Fruit fly (Drosophila melanogaster): ENCODE data around the gene CG42488.

Gene CG42488

dm6 chr3R:25493294-25494187 is 10.6 kb downstream of the CG42488 start (continued):
- TF ChIP-seq topi (GFP tag; optimal IDR thresholded peaks at IDR 0.05) (peak; percentile 0), CG31627 (GFP tag; optimal IDR thresholded peaks at IDR 0.05) (no peak), Hr4 (GFP tag; optimal IDR thresholded peaks at IDR 0.05) (peak; percentile 9), Met (GFP tag; optimal IDR thresholded peaks at IDR 0.05) (peak; percentile 23), dac (GFP tag; optimal IDR thresholded peaks at IDR 0.05) (no peak), CG1621 (tag; optimal IDR thresholded peaks at IDR 0.05) (peak; percentile 28), achi (GFP tag; optimal IDR thresholded peaks at IDR 0.05) (peak; percentile 27), acj6 (GFP tag; optimal IDR thresholded peaks at IDR 0.05) (no peak), Hr39 (GFP tag; optimal IDR thresholded peaks at IDR 0.05) (no peak)

DNA sequence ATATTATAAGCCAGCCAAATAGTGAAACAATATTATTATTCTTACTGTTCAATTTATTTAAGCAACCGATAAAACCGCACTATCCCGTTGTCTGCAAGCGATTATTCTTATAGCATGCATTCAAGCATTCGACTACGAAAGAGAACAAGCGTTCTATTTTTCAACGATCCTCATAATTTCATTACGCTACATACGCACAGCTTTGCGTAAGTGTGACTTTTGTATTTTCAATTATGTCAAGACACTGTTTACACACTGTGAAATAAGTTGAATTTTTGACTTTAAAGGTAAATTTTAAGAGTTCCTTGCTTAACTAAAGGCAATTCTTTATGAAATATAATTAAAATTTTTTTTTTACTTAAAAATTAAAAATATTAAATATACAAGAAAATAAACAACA is 12.2 kb downstream of the CG42488 start, which contains the start of gene CG33494:
TSS of gene CG33494 (minus strand) at position 90 of the 400 bp plus-strand sequence.
- TF ChIP-seq Hr39 (GFP tag; optimal IDR thresholded peaks at IDR 0.05) (no peak), Ets21C (GFP tag; optimal IDR thresholded peaks at IDR 0.05) (no peak), eg (GFP tag; IDR thresholded peaks at IDR 0.05) (no peak), fd85E (GFP tag; optimal IDR thresholded peaks at IDR 0.05) (no peak), CG31627 (GFP tag; optimal IDR thresholded peaks at IDR 0.05) (no peak), OdsH (GFP tag; optimal IDR thresholded peaks at IDR 0.05) (no peak), achi (GFP tag; optimal IDR thresholded peaks at IDR 0.05) (no peak), Hr4 (GFP tag; optimal IDR thresholded peaks at IDR 0.05) (no peak), CG11762 (GFP tag; optimal IDR thresholded peaks at IDR 0.05; ENCODE audit: insufficient read depth) (no peak), CG6808 (GFP tag; optimal IDR thresholded peaks at IDR 0.05) (no peak), CG8319 (GFP tag; optimal IDR thresholded peaks at IDR 0.05) (no peak), CG15336 (GFP tag; IDR thresholded peaks at IDR 0.05) (no peak), pdm3 (GFP tag; optimal IDR thresholded peaks at IDR 0.05) (no peak), spab (GFP tag; optimal IDR thresholded peaks at IDR 0.05) (no peak), lz (GFP tag; optimal IDR thresholded peaks at IDR 0.05) (no peak), svp (GFP tag) (no peak), dac (GFP tag; optimal IDR thresholded peaks at IDR 0.05) (no peak)

dm6 chr3R:25495753-25496152 is 12.9 kb downstream of the CG42488 start:
- TF ChIP-seq CG11294 (GFP tag; IDR thresholded peaks at IDR 0.05): no peak
- no peak for TF ChIP-seq Ets21C (GFP tag; optimal IDR thresholded peaks at IDR 0.05)

dm6 chr3R:25504891-25505290 is 22.0 kb downstream of the CG42488 start, which contains the start of gene CG5107:
Gene CG5107, plus strand, starts transcription at chr3R:25505191.
- no peak for TF ChIP-seq Sox102F (GFP tag; optimal IDR thresholded peaks at IDR 0.05)
- no peak for TF ChIP-seq topi (GFP tag; optimal IDR thresholded peaks at IDR 0.05)
- no peak for TF ChIP-seq dac (GFP tag; optimal IDR thresholded peaks at IDR 0.05)
- TF ChIP-seq net (GFP tag; optimal IDR thresholded peaks at IDR 0.05): no peak
- no peak for TF ChIP-seq CG6854 (GFP tag; optimal IDR thresholded peaks at IDR 0.05)
- no peak for TF ChIP-seq salr (GFP tag; optimal IDR thresholded peaks at IDR 0.05)
- no peak for TF ChIP-seq CG11294 (GFP tag; IDR thresholded peaks at IDR 0.05)
- no peak for TF ChIP-seq CG8319 (GFP tag; optimal IDR thresholded peaks at IDR 0.05)
- TF ChIP-seq esn (GFP tag; optimal IDR thresholded peaks at IDR 0.05): no peak
- no peak for TF ChIP-seq CG16779 (tag; optimal IDR thresholded peaks at IDR 0.05)
- no peak for TF ChIP-seq CG9139 (GFP tag; optimal IDR thresholded peaks at IDR 0.05)
- no peak for TF ChIP-seq Gug (GFP tag; IDR thresholded peaks at IDR 0.05)
- TF ChIP-seq CG6276 (GFP tag; optimal IDR thresholded peaks at IDR 0.05): no peak
- no peak for TF ChIP-seq Smox (GFP tag; optimal IDR thresholded peaks at IDR 0.05)
- TF ChIP-seq Eip75B (GFP tag; optimal IDR thresholded peaks at IDR 0.05): no peak
- no peak for TF ChIP-seq Hr39 (GFP tag; optimal IDR thresholded peaks at IDR 0.05)
- TF ChIP-seq CG11902 (GFP tag; optimal IDR thresholded peaks at IDR 0.05): no peak
- no peak for TF ChIP-seq Hr4 (GFP tag; optimal IDR thresholded peaks at IDR 0.05)
- no peak for TF ChIP-seq acj6 (GFP tag; optimal IDR thresholded peaks at IDR 0.05)
- TF ChIP-seq CG32006 (GFP tag; optimal IDR thresholded peaks at IDR 0.05): no peak
